Worm (Caenorhabditis elegans) whole organism, L2 larva: Measurements from ENCODE around the gene allo-1.

Experiments
- alr-1 ChIP-seq: fragments of 150-350 bp; optimal IDR thresholded peaks from 2 replicates; lab custom pipeline; 2014; ENCODE audit warnings: missing biosample characterization, missing genetic modification characterization
- aly-2 ChIP-seq: fragments of 150-350 bp; optimal IDR thresholded peaks from 2 replicates; lab custom pipeline; 2014; ENCODE audit warnings: missing biosample characterization, missing genetic modification characterization
- ama-1 ChIP-seq: fragments of 150-350 bp; optimal IDR thresholded peaks from 2 replicates; lab custom pipeline; 2018; ENCODE audit warnings: inconsistent platforms
- blmp-1 ChIP-seq: sonication (generic microtip); optimal IDR thresholded peaks from 2 replicates; lab custom pipeline; 2017; ENCODE audit warnings: missing genetic modification characterization, mild to moderate bottlenecking, missing compliant biosample characterization, antibody characterized with exemption, moderate library complexity; ENCODE audit not compliant: insufficient read depth
- egl-27 ChIP-seq: sonication (generic microtip); optimal IDR thresholded peaks from 3 replicates; lab custom pipeline; 2017; ENCODE audit warnings: missing biosample characterization, missing genetic modification reagents, missing genetic modification characterization
- fos-1 ChIP-seq: fragments of 150-350 bp; optimal IDR thresholded peaks from 2 replicates; lab custom pipeline; 2014; ENCODE audit warnings: missing biosample characterization, missing genetic modification characterization
- lin-13 ChIP-seq: fragments of 150-350 bp; optimal IDR thresholded peaks from 2 replicates; lab custom pipeline; 2014; ENCODE audit warnings: missing biosample characterization, missing genetic modification reagents, missing genetic modification characterization
- nhr-77 ChIP-seq: fragments of 150-350 bp; optimal IDR thresholded peaks from 2 replicates; lab custom pipeline; 2014; ENCODE audit warnings: missing biosample characterization, missing genetic modification characterization
- snpc-4 ChIP-seq: fragments of 150-350 bp; optimal IDR thresholded peaks from 2 replicates; lab custom pipeline; 2014; ENCODE audit warnings: missing biosample characterization, missing genetic modification characterization
- unc-39 ChIP-seq: fragments of 150-350 bp; optimal IDR thresholded peaks from 2 replicates; lab custom pipeline; 2014; ENCODE audit warnings: missing biosample characterization, missing genetic modification characterization
- ztf-11 ChIP-seq: sonication (generic microtip); optimal IDR thresholded peaks from 2 replicates; lab custom pipeline; 2017; ENCODE audit warnings: missing biosample characterization, missing genetic modification characterization
- ztf-4 ChIP-seq: fragments of 150-350 bp; optimal IDR thresholded peaks from 2 replicates; lab custom pipeline; 2014; ENCODE audit warnings: missing biosample characterization, missing genetic modification characterization

DNA sequence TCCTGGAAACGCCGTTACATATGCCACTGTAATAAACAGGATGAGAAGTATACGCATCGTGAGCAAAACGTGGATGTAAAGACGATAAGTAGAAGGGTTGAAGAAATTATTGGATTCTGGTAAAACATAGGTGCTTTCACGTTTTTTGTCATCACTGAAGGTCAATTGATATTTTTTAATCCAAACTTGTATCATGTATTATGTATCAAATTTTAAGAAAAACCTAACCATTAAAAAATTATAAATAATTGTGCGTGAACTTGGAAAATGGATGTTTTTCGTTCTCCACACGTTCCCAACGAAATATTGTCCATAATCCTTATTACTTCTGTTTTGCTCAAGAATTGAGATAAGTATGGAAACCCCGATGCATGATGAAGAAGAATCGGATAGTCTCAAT is 6.7 kb downstream of the allo-1 start, which contains the start of gene R102.8:
- TF ChIP-seq aly-2 (tag; lab: Kevin White, UChicago) (no peak), lin-13 (no peak), snpc-4 (tag; lab: Kevin White, UChicago) (no peak), unc-39 (no peak), blmp-1 (tag; lab: Kevin White, UChicago) (no peak), alr-1 (no peak), nhr-77 (tag; lab: Kevin White, UChicago) (no peak), fos-1 (tag; lab: Kevin White, UChicago) (no peak), egl-27 (tag; lab: Kevin White, UChicago) (no peak), ama-1 (lab: Kevin White, UChicago) (no peak), ztf-11 (no peak), ztf-4 (no peak)
